Fruit fly (Drosophila melanogaster) whole organism, pupa: ENCODE data around the gene Pmm2.

Experiments used
- CG10348 ChIP-seq: fragments of 200-800 bp; sonication (Bioruptor generic); IDR thresholded peaks from 2 replicates; pipeline ENCODE4 v1.3.6; 2022; ENCODE audit warnings: missing biosample characterization, missing genetic modification characterization
- CG32121 ChIP-seq: fragments of 200-800 bp; sonication (Bioruptor generic); IDR thresholded peaks from 2 replicates; pipeline ENCODE4 v1.3.6; 2022; ENCODE audit warnings: missing biosample characterization, missing genetic modification characterization
- CG8159 ChIP-seq: fragments of 200-800 bp; sonication (Bioruptor generic); optimal IDR thresholded peaks from 3 replicates; lab custom pipeline; 2018; ENCODE audit warnings: missing biosample characterization, mild to moderate bottlenecking, missing genetic modification characterization, moderate library complexity
- D1 ChIP-seq: fragments of 200-800 bp; sonication (Bioruptor generic); optimal IDR thresholded peaks from 2 replicates; lab custom pipeline; 2018; ENCODE audit warnings: missing biosample characterization, mild to moderate bottlenecking, missing genetic modification characterization, moderate library complexity

DNA sequence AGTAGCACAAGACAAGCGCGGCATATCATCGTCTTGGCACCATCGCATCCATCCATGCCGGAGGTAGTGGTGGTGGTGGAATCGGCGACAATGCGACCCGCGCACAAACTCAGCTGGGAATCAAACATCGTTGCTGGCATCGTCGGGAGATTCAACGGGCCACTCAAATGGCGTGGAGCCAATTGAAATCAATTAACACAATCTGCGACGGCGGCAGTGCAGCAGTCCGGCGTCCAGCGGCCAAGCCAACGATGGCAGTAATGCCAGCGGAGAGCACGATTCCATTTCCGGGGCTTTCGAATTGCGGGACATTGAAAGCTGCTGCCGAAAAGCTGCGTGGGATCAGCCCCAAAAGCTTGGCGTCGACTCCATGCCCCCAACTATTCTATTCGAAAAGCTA lies 26.8 kb upstream of the Pmm2 start, which contains the start of gene CG10654:
- TF ChIP-seq CG32121: no peak
- no peak for TF ChIP-seq CG8159 (tag; lab: Kevin White, UChicago)
- TF ChIP-seq D1 (tag; lab: Kevin White, UChicago): no peak
- no peak for TF ChIP-seq CG10348 (GFP tag; lab: Robert Waterston, UW)
